Worm (Caenorhabditis elegans): ENCODE results near the gene mlc-5.

mlc-5 gene

ce11 chrIII:13622268-13622667 is 846 bp upstream of the mlc-5 start, which contains the start of gene hip-1 (continued):
- TF ChIP-seq dox-1 (GFP tag; IDR thresholded peaks at IDR 0.05) (peak; percentile 47; the same call in 1 of the 2 replicates), ceh-79 (tag; optimal IDR thresholded peaks at IDR 0.05) (no peak), mcd-1 (GFP tag; IDR thresholded peaks at IDR 0.05) (0 out of 2 replicates have a peak, but pooled peaks have one; percentile 26), F33H1.4 (GFP tag; IDR thresholded peaks at IDR 0.05) (peak; percentile 57), K12H6.12 (tag; optimal IDR thresholded peaks at IDR 0.05) (no peak), B0261.1 (tag; optimal IDR thresholded peaks at IDR 0.05) (no peak), madf-3 (GFP tag; IDR thresholded peaks at IDR 0.05) (no peak), dpl-1 (GFP tag; optimal IDR thresholded peaks at IDR 0.05) (peak; percentile 64), tbp1 (GFP tag; optimal IDR thresholded peaks at IDR 0.05) (peak; percentile 54), madf-6 (GFP tag; IDR thresholded peaks at IDR 0.05) (peak; percentile 83), F57A8.1 (GFP tag; optimal IDR thresholded peaks at IDR 0.05) (no peak)

- peak; percentile 58; the same call in 1 of the 2 replicates for TF ChIP-seq Y53G8AR.9 (GFP tag; conservative IDR thresholded peaks at IDR 0.05)
- no peak for TF ChIP-seq dpl-1 (GFP tag; optimal IDR thresholded peaks at IDR 0.05)
- TF ChIP-seq B0336.3 (GFP tag; IDR thresholded peaks at IDR 0.05): no peak
- no peak for TF ChIP-seq die-1 (tag; optimal IDR thresholded peaks at IDR 0.05)
- TF ChIP-seq K11D2.4 (GFP tag; IDR thresholded peaks at IDR 0.05): no peak
- no peak for TF ChIP-seq lsl-1 (GFP tag; optimal IDR thresholded peaks at IDR 0.05)
- 0 out of 2 replicates have a peak, but pooled peaks have one; percentile 30 for TF ChIP-seq D2030.7 (GFP tag; IDR thresholded peaks at IDR 0.05)
- no peak for TF ChIP-seq lin-26 (GFP tag; IDR thresholded peaks at IDR 0.05)
- TF ChIP-seq cebp-1 (GFP tag; IDR thresholded peaks at IDR 0.05): no peak
- peak; percentile 14 for TF ChIP-seq cebp-1 (tag; optimal IDR thresholded peaks at IDR 0.05)
- TF ChIP-seq ztf-18 (tag; optimal IDR thresholded peaks at IDR 0.05): no peak
- peak; percentile 71 for TF ChIP-seq repo-1 (tag; optimal IDR thresholded peaks at IDR 0.05)
- 0 out of 2 replicates have a peak, but pooled peaks have one; percentile 27 for TF ChIP-seq hsf-1 (GFP tag; IDR thresholded peaks at IDR 0.05)
- 0 out of 2 replicates have a peak, but pooled peaks have one; percentile 12 for TF ChIP-seq aptf-3 (GFP tag; IDR thresholded peaks at IDR 0.05)
- TF ChIP-seq F10E7.11 (tag; optimal IDR thresholded peaks at IDR 0.05): peak; percentile 18
- TF ChIP-seq hmg-1.2 (GFP tag; IDR thresholded peaks at IDR 0.05): peak; percentile 6; the same call in 1 of the 2 replicates
- TF ChIP-seq egrh-3 (GFP tag; IDR thresholded peaks at IDR 0.05): no peak
- 0 out of 2 replicates have a peak, but pooled peaks have one; percentile 39 for TF ChIP-seq ceh-58 (GFP tag; IDR thresholded peaks at IDR 0.05)
- TF ChIP-seq snpc-3.4 (tag; optimal IDR thresholded peaks at IDR 0.05): peak; percentile 2
- TF ChIP-seq attf-6 (GFP tag; IDR thresholded peaks at IDR 0.05): 0 out of 2 replicates have a peak, but pooled peaks have one; percentile 21
Measured at ce11 chrIII:13624226-13624625, 1.1 kb downstream of the mlc-5 start, which contains the start of gene taf-9. taf-9 (plus strand) TSS chrIII:13624276.

- TF ChIP-seq unc-62 (GFP tag; optimal IDR thresholded peaks at IDR 0.05) (no peak), xnd-1 (tag; optimal IDR thresholded peaks at IDR 0.05) (no peak), lin-26 (GFP tag; IDR thresholded peaks at IDR 0.05) (peak; percentile 38; the same call in 1 of the 2 replicates), C06A6.2 (GFP tag; conservative IDR thresholded peaks at IDR 0.05) (no peak), hrde-1 (tag; optimal IDR thresholded peaks at IDR 0.05; ENCODE audit: borderline replicate concordance) (peak; percentile 28), ztf-25 (GFP tag; IDR thresholded peaks at IDR 0.05) (no peak), B0261.1 (tag; optimal IDR thresholded peaks at IDR 0.05) (no peak), B0019.2 (GFP tag; conservative IDR thresholded peaks at IDR 0.05) (no peak), Y53G8AR.9 (GFP tag; conservative IDR thresholded peaks at IDR 0.05) (peak; percentile 77; the same call in 1 of the 2 replicates), egrh-3 (GFP tag; IDR thresholded peaks at IDR 0.05) (0 out of 2 replicates have a peak, but pooled peaks have one; percentile 12), ccch-3 (GFP tag; optimal IDR thresholded peaks at IDR 0.05) (no peak), cebp-1 (GFP tag; IDR thresholded peaks at IDR 0.05) (0 out of 2 replicates have a peak, but pooled peaks have one; percentile 7), cebp-1 (tag; optimal IDR thresholded peaks at IDR 0.05) (peak; percentile 53), die-1 (tag; optimal IDR thresholded peaks at IDR 0.05) (peak; percentile 26), ceh-79 (tag; optimal IDR thresholded peaks at IDR 0.05) (no peak), mes-4 (tag; optimal IDR thresholded peaks at IDR 0.05) (no peak), C17E4.6 (GFP tag; IDR thresholded peaks at IDR 0.05) (no peak), mel-28 (tag; optimal IDR thresholded peaks at IDR 0.05; ENCODE audit: borderline replicate concordance) (no peak), ceh-58 (GFP tag; IDR thresholded peaks at IDR 0.05) (no peak), atf-7 (tag; optimal IDR thresholded peaks at IDR 0.05) (peak; percentile 49), nfyb-1 (GFP tag; IDR thresholded peaks at IDR 0.05) (peak; percentile 64; the same call in 1 of the 2 replicates), madf-10 (tag; optimal IDR thresholded peaks at IDR 0.05) (peak; percentile 72), F33H1.4 (GFP tag; IDR thresholded peaks at IDR 0.05) (0 out of 2 replicates have a peak, but pooled peaks have one; percentile 7)
Measured at ce11 chrIII:13625650-13626430, 2.7 kb downstream of the mlc-5 start.

All from whole organism, young adult.